Worm (Caenorhabditis elegans) whole organism, early embryonic: ENCODE data around the gene enpl-1.
A peak's percentile ranks its signal among the peaks of the same experiment; 100 is the strongest.

ENCODE experiments used
- B0310.2 ChIP-seq: sonication (generic microtip); optimal IDR thresholded peaks from 2 replicates; lab custom pipeline; 2016; ENCODE audit warnings: mild to moderate bottlenecking, missing genetic modification characterization, missing compliant biosample characterization
- F13C5.2 ChIP-seq: sonication (generic microtip); optimal IDR thresholded peaks from 2 replicates; lab custom pipeline; 2017; ENCODE audit warnings: mild to moderate bottlenecking, missing genetic modification characterization, inconsistent platforms, missing compliant biosample characterization
- aly-1 ChIP-seq: sonication (generic microtip); optimal IDR thresholded peaks from 2 replicates; lab custom pipeline; 2016; ENCODE audit warnings: missing genetic modification characterization, missing compliant biosample characterization
- ama-1 ChIP-seq: fragments of 150-350 bp; optimal IDR thresholded peaks from 2 replicates; lab custom pipeline; 2014
- ceh-13 ChIP-seq: fragments of 200-800 bp; sonication (Bioruptor generic); optimal IDR thresholded peaks from 2 replicates; lab custom pipeline; 2018; ENCODE audit warnings: mild to moderate bottlenecking, missing genetic modification characterization, missing compliant biosample characterization
- ceh-36 ChIP-seq: sonication (generic microtip); optimal IDR thresholded peaks from 2 replicates; lab custom pipeline; 2016; ENCODE audit warnings: missing genetic modification characterization, inconsistent platforms, missing compliant biosample characterization
- ets-7 ChIP-seq: sonication (generic microtip); optimal IDR thresholded peaks from 2 replicates; lab custom pipeline; 2016; ENCODE audit warnings: missing genotype, missing genetic modification characterization, missing compliant biosample characterization
- flt-1 ChIP-seq: fragments of 200-800 bp; sonication (Bioruptor generic); IDR thresholded peaks from 2 replicates; pipeline ENCODE4 v1.3.6; 2022; ENCODE audit warnings: missing genetic modification characterization, missing compliant biosample characterization
- hmbx-1 ChIP-seq: sonication (generic microtip); optimal IDR thresholded peaks from 2 replicates; lab custom pipeline; 2016; ENCODE audit warnings: mild to moderate bottlenecking, missing genetic modification characterization, missing compliant biosample characterization
- hmg-4 ChIP-seq: fragments of 200-800 bp; sonication (Bioruptor generic); optimal IDR thresholded peaks from 2 replicates; lab custom pipeline; 2018; ENCODE audit warnings: mild to moderate bottlenecking, missing genetic modification characterization, missing compliant biosample characterization
- hnd-1 ChIP-seq: sonication (generic microtip); optimal IDR thresholded peaks from 2 replicates; lab custom pipeline; 2016; ENCODE audit warnings: missing genetic modification characterization, missing compliant biosample characterization
- pes-1 ChIP-seq: fragments of 200-800 bp; sonication (Bioruptor generic); IDR thresholded peaks from 2 replicates; pipeline ENCODE4 v1.3.6; 2022; ENCODE audit warnings: missing genetic modification reagents, missing genetic modification characterization, missing compliant biosample characterization
- scrt-1 ChIP-seq: fragments of 200-800 bp; sonication (Bioruptor generic); IDR thresholded peaks from 2 replicates; pipeline ENCODE4 v1.3.6; 2022; ENCODE audit warnings: missing genetic modification characterization, missing compliant biosample characterization
- sea-1 ChIP-seq: fragments of 200-800 bp; sonication (Bioruptor generic); conservative IDR thresholded peaks from 2 replicates; pipeline ENCODE4 v1.3.6; 2022; ENCODE audit warnings: missing genetic modification characterization, missing compliant biosample characterization
- tbx-11 ChIP-seq: fragments of 200-800 bp; sonication (Bioruptor generic); IDR thresholded peaks from 2 replicates; pipeline ENCODE4 v1.3.6; 2022; ENCODE audit warnings: missing genetic modification characterization, missing compliant biosample characterization
- tbx-37 ChIP-seq: fragments of 200-800 bp; sonication (Bioruptor generic); conservative IDR thresholded peaks from 2 replicates; pipeline ENCODE4 v1.3.6; 2022; ENCODE audit warnings: missing genetic modification reagents, missing genetic modification characterization, missing compliant biosample characterization
- tra-4 ChIP-seq: sonication (generic microtip); optimal IDR thresholded peaks from 2 replicates; lab custom pipeline; 2017; ENCODE audit warnings: missing genetic modification characterization, missing compliant biosample characterization

The enpl-1 gene

DNA sequence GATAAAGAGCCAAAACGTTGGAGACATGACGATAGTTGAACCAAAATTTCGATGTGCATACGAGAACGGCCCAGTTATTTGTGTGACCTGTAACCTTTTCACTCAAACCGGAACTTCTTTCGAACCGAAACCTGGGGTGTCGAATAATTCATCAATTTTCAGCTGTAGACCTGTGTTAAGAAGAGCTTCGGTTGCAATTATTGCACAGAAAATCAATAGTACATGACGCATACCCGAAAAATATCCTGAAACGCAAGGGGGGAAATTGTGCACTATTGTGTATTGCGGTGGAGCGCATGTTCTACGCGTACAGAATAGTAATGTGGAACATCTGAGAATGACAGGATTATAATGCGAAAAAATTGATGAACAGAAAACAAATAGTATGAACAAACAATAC, 9.3 kb upstream of the enpl-1 start, which contains the start of gene pigk-1:
TSS of gene pigk-1 (minus strand) at position 248 of the 400 bp plus-strand sequence.
- TF ChIP-seq ama-1 (lab: Kevin White, UChicago) (no peak), tbx-37 (GFP tag; lab: Robert Waterston, UW) (no peak), sea-1 (no peak), flt-1 (GFP tag; lab: Robert Waterston, UW) (no peak), tra-4 (tag; lab: Kevin White, UChicago) (no peak), ceh-36 (no peak), hnd-1 (tag; lab: Kevin White, UChicago) (no peak), F13C5.2 (tag; lab: Kevin White, UChicago) (no peak), hmg-4 (no peak), ets-7 (no peak), pes-1 (no peak), scrt-1 (no peak), aly-1 (tag; lab: Kevin White, UChicago) (no peak)

- no peak for TF ChIP-seq scrt-1
- no peak for TF ChIP-seq ceh-13 (GFP tag; lab: Kevin White, UChicago)
- no peak for TF ChIP-seq pes-1
Observed at ce11 chrIV:11110995-11111619, 8.0 kb upstream of the enpl-1 start, which contains the start of gene rps-5. rps-5 (minus strand) TSS chrIV:11111045.

- TF ChIP-seq scrt-1 (no peak), tbx-37 (GFP tag; lab: Robert Waterston, UW) (no peak), B0310.2 (tag; lab: Kevin White, UChicago) (no peak), hmbx-1 (no peak), flt-1 (GFP tag; lab: Robert Waterston, UW) (no peak), sea-1 (no peak), aly-1 (tag; lab: Kevin White, UChicago) (no peak), tbx-11 (GFP tag; lab: Robert Waterston, UW) (no peak), tra-4 (tag; lab: Kevin White, UChicago) (no peak), hmg-4 (no peak), ceh-13 (GFP tag; lab: Kevin White, UChicago) (no peak), ets-7 (no peak), hnd-1 (tag; lab: Kevin White, UChicago) (no peak), F13C5.2 (tag; lab: Kevin White, UChicago) (no peak), ceh-36 (no peak), ama-1 (lab: Kevin White, UChicago) (no peak), pes-1 (no peak)
Observed at ce11 chrIV:11111898-11112297, 7.2 kb upstream of the enpl-1 start.

- TF ChIP-seq ets-7 (no peak), tra-4 (tag; lab: Kevin White, UChicago) (no peak), scrt-1 (no peak), ceh-36 (no peak), hmg-4 (no peak)
Observed at ce11 chrIV:11112641-11113040, 6.5 kb upstream of the enpl-1 start, which contains the start of gene clc-9. clc-9 (plus strand) TSS chrIV:11112941.

DNA sequence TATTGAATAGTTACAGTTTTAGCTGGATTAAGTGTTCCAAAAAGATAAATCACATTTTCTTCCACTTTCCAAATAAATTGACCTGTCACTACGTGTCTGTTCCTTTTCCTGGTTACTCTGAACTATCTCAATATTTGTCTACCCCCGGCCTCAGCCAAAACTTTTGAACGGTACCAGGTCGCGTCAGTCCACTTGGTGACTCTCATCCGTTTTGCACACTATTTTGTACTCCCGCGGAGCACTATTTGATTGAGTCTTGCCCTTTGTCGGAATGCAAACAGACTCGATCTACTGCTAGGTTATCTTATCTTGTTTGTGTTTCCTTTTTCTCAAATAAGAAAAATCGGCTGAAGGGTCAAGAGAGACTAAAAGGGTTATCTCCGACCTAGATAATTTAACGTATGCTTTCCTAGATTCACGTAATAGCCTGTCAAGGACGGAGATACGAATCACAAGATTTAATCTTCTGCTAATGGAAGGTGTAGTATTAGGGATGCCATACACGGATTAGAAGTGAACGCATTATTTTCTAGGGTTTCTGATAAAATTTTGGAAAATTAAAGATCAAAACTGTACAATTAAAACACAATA, 969 bp downstream of the enpl-1 start:
- no peak for TF ChIP-seq ceh-36
- TF ChIP-seq tbx-11 (GFP tag; lab: Robert Waterston, UW): 0 out of 2 replicates have a peak, but pooled peaks have one; percentile 51
- TF ChIP-seq pes-1: no peak

DNA sequence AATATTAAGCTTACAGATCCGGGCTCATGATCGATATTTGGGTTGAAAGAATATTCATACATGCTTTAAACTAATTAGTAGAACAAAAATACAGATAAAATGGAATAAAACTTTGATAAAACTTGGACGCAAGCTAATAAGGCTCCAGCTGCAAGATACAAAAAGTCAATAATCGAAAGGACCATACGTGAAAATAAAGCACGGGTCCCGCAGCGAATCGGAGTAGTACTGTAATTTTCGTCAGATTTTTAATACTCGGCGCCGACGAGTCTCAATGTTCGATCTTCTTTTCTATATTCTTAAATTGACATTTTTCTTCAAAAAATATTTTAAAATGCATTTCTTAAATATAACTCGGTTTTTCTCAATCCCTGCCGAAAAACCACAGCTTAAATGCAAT, 5.6 kb downstream of the enpl-1 start, which contains the start of gene spo-11:
TSS of gene spo-11 (minus strand) at position 189 of the 400 bp plus-strand sequence.
- TF ChIP-seq pes-1: no peak
- TF ChIP-seq tbx-37 (GFP tag; lab: Robert Waterston, UW): no peak
- no peak for TF ChIP-seq ama-1 (lab: Kevin White, UChicago)

- TF ChIP-seq F13C5.2 (tag; lab: Kevin White, UChicago) (peak; percentile 6), ama-1 (lab: Kevin White, UChicago) (no peak)
Observed at ce11 chrIV:11125200-11125599, 6.1 kb downstream of the enpl-1 start.

DNA sequence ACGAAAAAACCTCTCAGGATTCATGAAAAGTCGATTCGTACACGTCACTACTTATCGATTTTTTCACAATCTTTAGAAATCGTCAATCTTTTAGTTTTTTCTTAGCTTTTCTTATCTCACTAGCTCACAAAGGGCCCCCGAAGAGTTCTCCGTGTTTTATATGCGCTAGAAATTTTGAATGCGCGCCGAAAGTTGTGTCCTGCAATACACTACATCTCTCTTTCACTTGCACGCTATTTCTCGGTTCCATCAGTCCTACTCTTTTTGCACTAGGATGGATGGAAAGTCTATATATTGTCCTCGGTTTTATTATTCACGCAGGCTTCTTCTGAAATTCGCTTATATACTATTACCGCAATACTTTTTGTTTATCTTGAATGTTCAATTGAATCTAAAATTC, 6.5 kb downstream of the enpl-1 start:
- no peak for TF ChIP-seq ama-1 (lab: Kevin White, UChicago)
- TF ChIP-seq hmbx-1: no peak
- TF ChIP-seq tbx-11 (GFP tag; lab: Robert Waterston, UW): no peak
- TF ChIP-seq ceh-13 (GFP tag; lab: Kevin White, UChicago): no peak
- no peak for TF ChIP-seq scrt-1
- TF ChIP-seq flt-1 (GFP tag; lab: Robert Waterston, UW): no peak
- TF ChIP-seq F13C5.2 (tag; lab: Kevin White, UChicago): no peak
- no peak for TF ChIP-seq ets-7

ce11 chrIV:11126004-11126027, 6.7 kb downstream of the enpl-1 start, which contains the start of gene swsn-4:
swsn-4 (plus strand) TSS chrIV:11126024.
- no peak for TF ChIP-seq sea-1
- no peak for TF ChIP-seq tra-4 (tag; lab: Kevin White, UChicago)

- TF ChIP-seq ceh-13 (GFP tag; lab: Kevin White, UChicago): no peak
- TF ChIP-seq tbx-11 (GFP tag; lab: Robert Waterston, UW): no peak
- no peak for TF ChIP-seq tra-4 (tag; lab: Kevin White, UChicago)
- no peak for TF ChIP-seq F13C5.2 (tag; lab: Kevin White, UChicago)
- no peak for TF ChIP-seq tbx-37 (GFP tag; lab: Robert Waterston, UW)
- TF ChIP-seq hmbx-1: no peak
Observed at ce11 chrIV:11126028-11126427, 6.9 kb downstream of the enpl-1 start.
